Fruit fly (Drosophila melanogaster) whole organism, pupa: ENCODE measurements around the gene p24-1.

Experiments
- CG12605 ChIP-seq: fragments of 200-800 bp; sonication (Bioruptor generic); IDR thresholded peaks from 2 replicates; pipeline ENCODE4 v1.3.6; 2022; ENCODE audit warnings: missing biosample characterization, missing genetic modification characterization
- CG14655 ChIP-seq: fragments of 200-800 bp; sonication (Bioruptor generic); optimal IDR thresholded peaks from 3 replicates; lab custom pipeline; 2017; ENCODE audit warnings: mild to moderate bottlenecking, missing biosample characterization, missing genetic modification reagents, missing genetic modification characterization
- CG15710 ChIP-seq: fragments of 200-800 bp; sonication (Bioruptor generic); optimal IDR thresholded peaks from 2 replicates; lab custom pipeline; 2018; ENCODE audit warnings: missing biosample characterization, mild to moderate bottlenecking, missing genetic modification characterization, moderate library complexity
- CG32121 ChIP-seq: fragments of 200-800 bp; sonication (Bioruptor generic); IDR thresholded peaks from 2 replicates; pipeline ENCODE4 v1.3.6; 2022; ENCODE audit warnings: missing biosample characterization, missing genetic modification characterization
- CG34367 ChIP-seq: fragments of 200-800 bp; sonication (Bioruptor generic); optimal IDR thresholded peaks from 2 replicates; lab custom pipeline; 2018; ENCODE audit warnings: missing biosample characterization, mild to moderate bottlenecking, missing genetic modification characterization
- CG4496 ChIP-seq: fragments of 200-800 bp; sonication (Bioruptor generic); IDR thresholded peaks from 3 replicates; pipeline ENCODE4 v1.3.6; 2022; ENCODE audit warnings: missing biosample characterization, missing genetic modification characterization
- CG8159 ChIP-seq: fragments of 200-800 bp; sonication (Bioruptor generic); optimal IDR thresholded peaks from 3 replicates; lab custom pipeline; 2018; ENCODE audit warnings: missing biosample characterization, mild to moderate bottlenecking, missing genetic modification characterization, moderate library complexity
- CG9948 ChIP-seq: fragments of 200-800 bp; sonication (Bioruptor generic); optimal IDR thresholded peaks from 2 replicates; lab custom pipeline; 2018; ENCODE audit warnings: missing biosample characterization, mild to moderate bottlenecking, missing genetic modification characterization, moderate library complexity
- D1 ChIP-seq: fragments of 200-800 bp; sonication (Bioruptor generic); optimal IDR thresholded peaks from 2 replicates; lab custom pipeline; 2018; ENCODE audit warnings: missing biosample characterization, mild to moderate bottlenecking, missing genetic modification characterization, moderate library complexity
- EcR ChIP-seq: fragments of 200-800 bp; sonication (Bioruptor generic); optimal IDR thresholded peaks from 3 replicates; lab custom pipeline; 2019; ENCODE audit warnings: missing biosample characterization, missing genetic modification characterization, mild to moderate bottlenecking, moderate library complexity, missing genetic modification reagents
- Ets98B ChIP-seq: fragments of 200-800 bp; sonication (Bioruptor generic); IDR thresholded peaks from 2 replicates; pipeline ENCODE4 v1.3.6; 2022; ENCODE audit warnings: missing biosample characterization, missing genetic modification characterization
- Pif1A ChIP-seq: fragments of 200-800 bp; sonication (Bioruptor generic); optimal IDR thresholded peaks from 3 replicates; lab custom pipeline; 2016; ENCODE audit warnings: missing biosample characterization, missing genetic modification characterization
- Snoo ChIP-seq: fragments of 200-800 bp; sonication (Bioruptor generic); optimal IDR thresholded peaks from 3 replicates; lab custom pipeline; 2017; ENCODE audit warnings: missing biosample characterization, mild to moderate bottlenecking, missing genetic modification characterization, inconsistent platforms
- fd96Ca ChIP-seq: fragments of 200-800 bp; sonication (Bioruptor generic); IDR thresholded peaks from 3 replicates; pipeline ENCODE4 v1.3.6; 2022; ENCODE audit warnings: missing biosample characterization, missing genetic modification characterization

- TF ChIP-seq CG12605 (GFP tag; lab: Robert Waterston, UW) (no peak), fd96Ca (GFP tag; lab: Robert Waterston, UW) (no peak), EcR (no peak), CG15710 (tag; lab: Kevin White, UChicago) (no peak), CG14655 (GFP tag; lab: Kevin White, UChicago) (no peak), Snoo (peak; percentile 2), CG8159 (no peak), Pif1A (GFP tag; lab: Kevin White, UChicago) (peak; percentile 27), CG9948 (no peak), Ets98B (GFP tag; lab: Robert Waterston, UW) (no peak), CG34367 (no peak), D1 (no peak), CG32121 (GFP tag; lab: Robert Waterston, UW) (0 out of 2 replicates have a peak, but pooled peaks have one; percentile 7), CG4496 (GFP tag; lab: Robert Waterston, UW) (no peak)
Observed at dm6 chrX:11854758-11855465, 2.6 kb upstream of the p24-1 start, which contains the start of the genes CG10347 and ATP7.
